Worm (Caenorhabditis elegans): ENCODE measurements around the gene fbxa-169.

DNA sequence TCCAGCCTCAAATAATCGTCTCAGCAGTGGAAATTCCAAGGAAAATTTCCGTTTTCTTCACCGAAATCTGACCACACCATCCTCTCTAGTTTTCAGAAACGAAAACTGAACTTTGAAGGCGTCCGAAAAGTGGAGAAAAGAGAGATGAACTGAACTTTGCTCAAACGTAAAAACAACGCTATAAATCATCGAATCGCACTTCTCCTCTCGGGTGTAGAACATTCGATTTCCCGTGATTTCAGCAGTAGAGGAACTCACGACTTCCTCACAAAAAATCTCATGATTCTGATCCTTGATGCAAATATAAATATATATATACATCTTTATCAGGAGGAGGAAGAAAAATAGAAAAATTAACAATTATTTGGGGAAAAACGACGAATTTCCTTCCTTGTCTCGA is 26.9 kb downstream of the fbxa-169 start:
- no peak for TF ChIP-seq sox-4 (tag; optimal IDR thresholded peaks at IDR 0.05)
- TF ChIP-seq C16A3.4 (tag; optimal IDR thresholded peaks at IDR 0.05), result no peak
- TF ChIP-seq unc-98 (GFP tag; IDR thresholded peaks at IDR 0.05), result no peak
- TF ChIP-seq lsy-2 (tag; optimal IDR thresholded peaks at IDR 0.05), result no peak
- no peak for TF ChIP-seq snpc-4 (tag; optimal IDR thresholded peaks at IDR 0.05)

Data from whole organism, L1 larva.